Fruit fly (Drosophila melanogaster) whole organism, embryonic: ENCODE results near the gene CG4968.

Experiments
- BEAF-32 ChIP-seq: fragments of 200-800 bp; sonication (Bioruptor generic); optimal IDR thresholded peaks from 3 replicates; lab custom pipeline; 2017; ENCODE audit warnings: missing biosample characterization, missing genetic modification characterization, mild to moderate bottlenecking, moderate library complexity, missing genetic modification reagents
- BtbVII ChIP-seq: fragments of 200-800 bp; sonication (Bioruptor generic); optimal IDR thresholded peaks from 3 replicates; lab custom pipeline; 2017; ENCODE audit warnings: missing biosample characterization, mild to moderate bottlenecking, missing genetic modification characterization
- CG10565 ChIP-seq: fragments of 200-800 bp; sonication (Bioruptor generic); optimal IDR thresholded peaks from 3 replicates; lab custom pipeline; 2016; ENCODE audit warnings: missing biosample characterization, mild to moderate bottlenecking, missing genetic modification characterization
- CG11093 ChIP-seq: fragments of 200-800 bp; sonication (Bioruptor generic); IDR thresholded peaks from 3 replicates; pipeline ENCODE4 v1.3.6; 2022; ENCODE audit warnings: missing biosample characterization, missing genetic modification characterization
- CG13123 ChIP-seq: fragments of 200-800 bp; sonication (Bioruptor generic); optimal IDR thresholded peaks from 2 replicates; lab custom pipeline; 2016; ENCODE audit warnings: missing biosample characterization, missing genetic modification characterization
- CG13296 ChIP-seq: fragments of 200-800 bp; sonication (Bioruptor generic); optimal IDR thresholded peaks from 3 replicates; lab custom pipeline; 2018; ENCODE audit warnings: missing biosample characterization, mild to moderate bottlenecking, missing genetic modification characterization
- CG1603 ChIP-seq: fragments of 200-800 bp; sonication (Bioruptor generic); optimal IDR thresholded peaks from 2 replicates; lab custom pipeline; 2019; ENCODE audit warnings: missing biosample characterization, mild to moderate bottlenecking, missing genetic modification characterization, moderate library complexity
- CG16863 ChIP-seq: fragments of 200-800 bp; sonication (Bioruptor generic); optimal IDR thresholded peaks from 3 replicates; lab custom pipeline; 2016; ENCODE audit warnings: missing biosample characterization, missing genetic modification characterization
- CG17186 ChIP-seq: fragments of 200-800 bp; sonication (Bioruptor generic); optimal IDR thresholded peaks from 3 replicates; lab custom pipeline; 2017; ENCODE audit warnings: missing biosample characterization, missing genetic modification reagents, missing genetic modification characterization
- CG17328 ChIP-seq: fragments of 200-800 bp; sonication (Bioruptor generic); IDR thresholded peaks from 2 replicates; pipeline ENCODE4 v1.3.6; 2022; ENCODE audit warnings: missing biosample characterization, missing genetic modification characterization
- CG17361 ChIP-seq: fragments of 200-800 bp; sonication (Bioruptor generic); IDR thresholded peaks from 3 replicates; pipeline ENCODE4 v1.3.6; 2022; ENCODE audit warnings: missing biosample characterization, missing genetic modification characterization
- CG17912 ChIP-seq: fragments of 200-800 bp; sonication (Bioruptor generic); optimal IDR thresholded peaks from 2 replicates; lab custom pipeline; 2018; ENCODE audit warnings: missing biosample characterization, mild to moderate bottlenecking, missing genetic modification characterization
- CG18011 ChIP-seq: fragments of 200-800 bp; sonication (Bioruptor generic); optimal IDR thresholded peaks from 2 replicates; lab custom pipeline; 2017; ENCODE audit warnings: missing biosample characterization, missing genetic modification characterization, mild to moderate bottlenecking, moderate library complexity, missing genotype
- CG18262 ChIP-seq: fragments of 200-800 bp; optimal IDR thresholded peaks from 3 replicates; lab custom pipeline; 2019; ENCODE audit warnings: missing biosample characterization, mild to moderate bottlenecking, missing genetic modification characterization, moderate library complexity
- CG18476 ChIP-seq: fragments of 200-800 bp; sonication (Bioruptor generic); optimal IDR thresholded peaks from 2 replicates; lab custom pipeline; 2016; ENCODE audit warnings: missing biosample characterization, mild to moderate bottlenecking, missing genetic modification characterization
- CG2199 ChIP-seq: fragments of 200-800 bp; sonication (Bioruptor generic); IDR thresholded peaks from 3 replicates; pipeline ENCODE4 v1.3.6; 2022; ENCODE audit warnings: missing biosample characterization, missing genetic modification characterization
- CG4360 ChIP-seq: fragments of 200-800 bp; sonication (Bioruptor generic); IDR thresholded peaks from 2 replicates; pipeline ENCODE4 v1.3.6; 2022; ENCODE audit warnings: missing biosample characterization, missing genetic modification characterization
- CG4404 ChIP-seq: fragments of 200-800 bp; sonication (Bioruptor generic); IDR thresholded peaks from 2 replicates; pipeline ENCODE4 v1.3.6; 2022; ENCODE audit warnings: missing biosample characterization, missing genetic modification characterization
- CG5245 ChIP-seq: fragments of 200-800 bp; sonication (Bioruptor generic); optimal IDR thresholded peaks from 3 replicates; lab custom pipeline; 2016; ENCODE audit warnings: missing biosample characterization, missing genetic modification characterization
- CG7372 ChIP-seq: fragments of 200-800 bp; sonication (Bioruptor generic); IDR thresholded peaks from 2 replicates; pipeline ENCODE4 v1.3.6; 2022; ENCODE audit warnings: missing biosample characterization, missing genetic modification characterization
- CG8944 ChIP-seq: fragments of 200-800 bp; sonication (Bioruptor generic); optimal IDR thresholded peaks from 3 replicates; lab custom pipeline; 2016; ENCODE audit warnings: missing biosample characterization, missing genetic modification characterization
- CG9437 ChIP-seq: fragments of 200-800 bp; sonication (Bioruptor generic); optimal IDR thresholded peaks from 2 replicates; lab custom pipeline; 2018; ENCODE audit warnings: missing biosample characterization, mild to moderate bottlenecking, missing genetic modification characterization
- Camta ChIP-seq: fragments of 200-800 bp; sonication (Bioruptor generic); optimal IDR thresholded peaks from 2 replicates; lab custom pipeline; 2016; ENCODE audit warnings: missing biosample characterization, missing genetic modification characterization
- D19B ChIP-seq: fragments of 200-800 bp; sonication (Bioruptor generic); optimal IDR thresholded peaks from 2 replicates; lab custom pipeline; 2017; ENCODE audit warnings: missing biosample characterization, mild to moderate bottlenecking, missing genetic modification characterization
- Dad ChIP-seq: fragments of 200-800 bp; sonication (Bioruptor generic); optimal IDR thresholded peaks from 3 replicates; lab custom pipeline; 2016; ENCODE audit warnings: missing biosample characterization, missing genetic modification characterization
- MESR4 ChIP-seq: fragments of 200-800 bp; sonication (Bioruptor generic); optimal IDR thresholded peaks from 2 replicates; lab custom pipeline; 2018; ENCODE audit warnings: missing biosample characterization, mild to moderate bottlenecking, missing genetic modification characterization, moderate library complexity
- Med ChIP-seq: fragments of 200-800 bp; sonication (Bioruptor generic); peaks from one replicate; lab custom pipeline; 2016; ENCODE audit warnings: missing biosample characterization, missing genetic modification characterization, mild to moderate bottlenecking, inconsistent platforms, moderate library complexity
- NC2β ChIP-seq: fragments of 200-800 bp; sonication (Bioruptor generic); optimal IDR thresholded peaks from 2 replicates; lab custom pipeline; 2016; ENCODE audit warnings: missing biosample characterization, missing genetic modification characterization
- Poxn ChIP-seq: fragments of 200-800 bp; sonication (Bioruptor generic); IDR thresholded peaks from 2 replicates; pipeline ENCODE4 v1.3.6; 2022; ENCODE audit warnings: missing biosample characterization, missing genetic modification characterization
- Side ChIP-seq: fragments of 200-800 bp; sonication (Bioruptor generic); optimal IDR thresholded peaks from 2 replicates; lab custom pipeline; 2016; ENCODE audit warnings: missing biosample characterization, missing genetic modification characterization
- Sin3A ChIP-seq: fragments of >200 bp; optimal IDR thresholded peaks from 2 replicates; lab custom pipeline; 2018
- Six4 ChIP-seq: fragments of 200-800 bp; sonication (Bioruptor generic); optimal IDR thresholded peaks from 2 replicates; lab custom pipeline; 2016; ENCODE audit warnings: missing biosample characterization, missing genetic modification characterization
- Trl ChIP-seq, 3 experiments: fragments of >200 bp in 2 of 3; fragments of 200-800 bp in 1 of 3; sonication (Bioruptor generic) in 1 of 3; optimal IDR thresholded peaks; 2 replicates in 1 of 3; 3 replicates in 2 of 3; lab custom pipeline; 2016 to 2017; ENCODE audit warnings: missing biosample characterization in 1 of 3, missing genetic modification characterization in 1 of 3
- Xbp1 ChIP-seq: fragments of 200-800 bp; sonication (Bioruptor generic); optimal IDR thresholded peaks from 3 replicates; lab custom pipeline; 2016; ENCODE audit warnings: missing biosample characterization, mild to moderate bottlenecking, missing genetic modification characterization
- ase ChIP-seq: fragments of 200-800 bp; sonication (Bioruptor generic); IDR thresholded peaks from 3 replicates; pipeline ENCODE4 v1.3.6; 2022; ENCODE audit warnings: missing biosample characterization, missing genetic modification characterization
- btn ChIP-seq: fragments of 200-800 bp; sonication (Bioruptor generic); optimal IDR thresholded peaks from 2 replicates; lab custom pipeline; 2016; ENCODE audit warnings: missing biosample characterization, missing genetic modification characterization
- cg ChIP-seq: fragments of 200-800 bp; sonication (Bioruptor generic); optimal IDR thresholded peaks from 3 replicates; lab custom pipeline; 2019; ENCODE audit warnings: missing biosample characterization, mild to moderate bottlenecking, missing genetic modification characterization, moderate library complexity
- eve ChIP-seq, 2 experiments: fragments of >200 bp; optimal IDR thresholded peaks; 2 replicates each; lab custom pipeline; 2017; ENCODE audit warnings: missing biosample characterization in 2 of 2, missing genetic modification characterization in 2 of 2
- gem ChIP-seq: fragments of 200-800 bp; sonication (Bioruptor generic); optimal IDR thresholded peaks from 2 replicates; lab custom pipeline; 2019; ENCODE audit warnings: missing biosample characterization, mild to moderate bottlenecking, missing genetic modification characterization, moderate library complexity
- h ChIP-seq: fragments of >200 bp; optimal IDR thresholded peaks from 2 replicates; lab custom pipeline; 2017
- her ChIP-seq: fragments of 200-800 bp; sonication (Bioruptor generic); optimal IDR thresholded peaks from 2 replicates; lab custom pipeline; 2016; ENCODE audit warnings: missing biosample characterization, missing genetic modification characterization
- maf-S ChIP-seq: fragments of 200-800 bp; sonication (Bioruptor generic); optimal IDR thresholded peaks from 2 replicates; lab custom pipeline; 2016; ENCODE audit warnings: missing biosample characterization, missing genetic modification characterization
- nerfin-2 ChIP-seq: fragments of 200-800 bp; sonication (Bioruptor generic); IDR thresholded peaks from 2 replicates; pipeline ENCODE4 v1.3.6; 2022; ENCODE audit warnings: missing biosample characterization, missing genetic modification characterization; ENCODE audit not compliant: partially characterized antibody
- p53 ChIP-seq: fragments of 200-800 bp; sonication (Bioruptor generic); optimal IDR thresholded peaks from 2 replicates; lab custom pipeline; 2016; ENCODE audit warnings: missing biosample characterization, missing genetic modification characterization
- pan ChIP-seq, 4 experiments: fragments of >200 bp in 3 of 4; fragments of 200-800 bp in 1 of 4; sonication (Bioruptor generic) in 1 of 4; optimal IDR thresholded peaks in 3 of 4; IDR thresholded peaks in 1 of 4; 2 replicates each; pipeline versions ENCODE4 v1.3.6 to Lab custom; 2017 to 2022; ENCODE audit warnings: missing biosample characterization in 2 of 4, missing genetic modification characterization in 2 of 4, mixed read lengths in 1 of 4
- phol ChIP-seq: fragments of 200-800 bp; sonication (Bioruptor generic); optimal IDR thresholded peaks from 3 replicates; lab custom pipeline; 2018; ENCODE audit warnings: missing biosample characterization, mild to moderate bottlenecking, missing genetic modification characterization, moderate library complexity
- row ChIP-seq: fragments of 200-800 bp; sonication (Bioruptor generic); IDR thresholded peaks from 3 replicates; pipeline ENCODE4 v1.3.6; 2022; ENCODE audit warnings: missing biosample characterization, missing genetic modification characterization
- sd ChIP-seq: fragments of 200-800 bp; sonication (Bioruptor generic); optimal IDR thresholded peaks from 3 replicates; lab custom pipeline; 2018; ENCODE audit warnings: missing biosample characterization, mild to moderate bottlenecking, missing genetic modification characterization, moderate library complexity
- wdn ChIP-seq: fragments of 200-800 bp; sonication (Bioruptor generic); IDR thresholded peaks from 2 replicates; pipeline ENCODE4 v1.3.6; 2022; ENCODE audit warnings: missing biosample characterization, missing genetic modification characterization
- zf30C ChIP-seq: fragments of 200-800 bp; sonication (Bioruptor generic); optimal IDR thresholded peaks from 3 replicates; lab custom pipeline; 2018; ENCODE audit warnings: missing biosample characterization, mild to moderate bottlenecking, missing genetic modification characterization
- zfh1 ChIP-seq: fragments of 200-800 bp; sonication (Bioruptor generic); IDR thresholded peaks from 3 replicates; pipeline ENCODE4 v1.3.6; 2022; ENCODE audit warnings: missing biosample characterization, missing genetic modification characterization

CG4968 gene

DNA sequence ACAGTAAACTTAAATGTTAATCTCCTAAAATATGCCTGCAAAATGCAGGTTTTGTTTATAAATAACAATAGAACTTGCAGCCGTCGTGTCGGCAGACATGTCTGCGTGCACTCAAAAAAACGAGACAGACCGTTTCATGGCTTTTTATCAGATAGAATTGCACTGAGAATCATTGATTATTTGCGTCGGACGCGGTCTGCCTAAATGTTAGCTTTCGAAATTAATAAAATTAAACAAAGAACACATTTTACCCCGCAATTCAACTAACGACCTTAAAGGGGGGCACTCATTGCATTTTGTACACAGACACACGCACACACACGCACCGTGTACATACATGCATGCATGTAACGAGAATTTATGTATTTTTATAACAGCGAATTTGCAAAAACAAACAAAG is 29.9 kb upstream of the CG4968 start (continued):
- TF ChIP-seq CG5245 (GFP tag; lab: Kevin White, UChicago) (peak; percentile 10), BEAF-32 (GFP tag; lab: Kevin White, UChicago) (no peak), Side (peak; percentile 39), CG17912 (no peak), h (no peak), maf-S (no peak), ase (peak; percentile 25; the same call in 1 of the 3 replicates), her (no peak), CG2199 (GFP tag; lab: Robert Waterston, UW) (0 out of 3 replicates have a peak, but pooled peaks have one; percentile 34), nerfin-2 (GFP tag; lab: Robert Waterston, UW) (no peak), zf30C (GFP tag; lab: Kevin White, UChicago) (peak; percentile 89), CG17328 (peak; percentile 59), wdn (no peak), p53 (GFP tag; lab: Kevin White, UChicago) (peak; percentile 11), Poxn (no peak), CG8944 (peak; percentile 4), CG10565 (GFP tag; lab: Kevin White, UChicago) (no peak), CG4360 (GFP tag; lab: Robert Waterston, UW) (no peak), gem (no peak), CG18262 (peak; percentile 20), CG9437 (no peak), Dad (GFP tag; lab: Kevin White, UChicago) (peak; percentile 7), btn (GFP tag; lab: Kevin White, UChicago) (peak; percentile 17), CG18011 (peak; percentile 10), MESR4 (GFP tag; lab: Kevin White, UChicago) (peak; percentile 24), Trl (optimal IDR thresholded peaks at IDR 0.05; lab: Kevin White, UChicago) (no peak), Trl (GFP tag; optimal IDR thresholded peaks at IDR 0.05; lab: Kevin White, UChicago) (peak; percentile 20), pan (optimal IDR thresholded peaks at IDR 0.05; lab: Kevin White, UChicago) (no peak), pan (GFP tag; optimal IDR thresholded peaks at IDR 0.05 in 1 of 2, IDR thresholded peaks at IDR 0.05 in 1 of 2) (peak in 1 of 2 experiments; percentile 27), CG4404 (GFP tag; lab: Robert Waterston, UW) (no peak), NC2β (GFP tag; lab: Kevin White, UChicago) (peak; percentile 50), CG1603 (tag; lab: Kevin White, UChicago) (peak; percentile 65), CG16863 (GFP tag; lab: Kevin White, UChicago) (peak; percentile 15), CG18476 (GFP tag; lab: Kevin White, UChicago) (no peak), Med (GFP tag; lab: Kevin White, UChicago) (peak; percentile 86), phol (peak; percentile 28), Camta (GFP tag; lab: Kevin White, UChicago) (peak; percentile 23), D19B (GFP tag; lab: Kevin White, UChicago) (no peak), CG17361 (GFP tag; lab: Robert Waterston, UW) (peak; percentile 30; the same call in 1 of the 3 replicates), CG13296 (GFP tag; lab: Kevin White, UChicago) (no peak), CG7372 (GFP tag; lab: Robert Waterston, UW) (no peak), CG11093 (0 out of 3 replicates have a peak, but pooled peaks have one; percentile 43), eve (GFP tag; optimal IDR thresholded peaks at IDR 0.05; lab: Kevin White, UChicago) (peak in 1 of 2 experiments; percentile 81), cg (GFP tag; lab: Kevin White, UChicago) (peak; percentile 92), zfh1 (peak; percentile 62), CG17186 (GFP tag; lab: Kevin White, UChicago) (no peak), Xbp1 (GFP tag; lab: Kevin White, UChicago) (peak; percentile 39), BtbVII (GFP tag; lab: Kevin White, UChicago) (no peak), Sin3A (no peak), sd (tag; lab: Kevin White, UChicago) (no peak), CG13123 (GFP tag; lab: Kevin White, UChicago) (no peak), Six4 (GFP tag; lab: Kevin White, UChicago) (no peak), row (GFP tag; lab: Robert Waterston, UW) (peak; percentile 37; the same call in 1 of the 3 replicates)
